Worm (Caenorhabditis elegans) whole organism, L1 larva: ENCODE results near the gene col-96.

Experiments
- sptf-1 ChIP-seq: fragments of 150-350 bp; optimal IDR thresholded peaks from 2 replicates; lab custom pipeline; 2014; ENCODE audit warnings: missing biosample characterization, missing genetic modification characterization
- unc-30 ChIP-seq: sonication (generic microtip); optimal IDR thresholded peaks from 2 replicates; lab custom pipeline; 2017; ENCODE audit warnings: missing biosample characterization, missing genetic modification characterization

- TF ChIP-seq sptf-1 (tag; lab: Kevin White, UChicago) (no peak), unc-30 (no peak)
Observed at ce11 chrIII:11703776-11704093, 2.8 kb downstream of the col-96 start, which contains the start of gene col-95.
